Worm (Caenorhabditis elegans) whole organism, L2 larva: ENCODE measurements around the gene F17C11.11.

ENCODE experiments used
- R02D3.7 ChIP-seq: fragments of 150-350 bp; optimal IDR thresholded peaks from 2 replicates; lab custom pipeline; 2014; ENCODE audit warnings: missing biosample characterization, missing genetic modification characterization
- alr-1 ChIP-seq: fragments of 150-350 bp; optimal IDR thresholded peaks from 2 replicates; lab custom pipeline; 2014; ENCODE audit warnings: missing biosample characterization, missing genetic modification characterization
- aly-2 ChIP-seq: fragments of 150-350 bp; optimal IDR thresholded peaks from 2 replicates; lab custom pipeline; 2014; ENCODE audit warnings: missing biosample characterization, missing genetic modification characterization
- ama-1 ChIP-seq: fragments of 150-350 bp; optimal IDR thresholded peaks from 2 replicates; lab custom pipeline; 2018; ENCODE audit warnings: inconsistent platforms
- blmp-1 ChIP-seq: sonication (generic microtip); optimal IDR thresholded peaks from 2 replicates; lab custom pipeline; 2017; ENCODE audit warnings: missing genetic modification characterization, mild to moderate bottlenecking, missing compliant biosample characterization, antibody characterized with exemption, moderate library complexity; ENCODE audit not compliant: insufficient read depth
- ceh-16 ChIP-seq: fragments of 150-350 bp; optimal IDR thresholded peaks from 2 replicates; lab custom pipeline; 2014; ENCODE audit warnings: missing biosample characterization, missing genetic modification characterization
- ceh-82 ChIP-seq: fragments of 150-350 bp; optimal IDR thresholded peaks from 2 replicates; lab custom pipeline; 2014; ENCODE audit warnings: missing biosample characterization, missing genetic modification characterization
- crh-2 ChIP-seq: sonication (generic microtip); optimal IDR thresholded peaks from 2 replicates; lab custom pipeline; 2017; ENCODE audit warnings: missing biosample characterization, missing genetic modification characterization
- dmd-4 ChIP-seq: sonication (generic microtip); optimal IDR thresholded peaks from 2 replicates; lab custom pipeline; 2017; ENCODE audit warnings: missing biosample characterization, missing genetic modification characterization
- egl-27 ChIP-seq: sonication (generic microtip); optimal IDR thresholded peaks from 3 replicates; lab custom pipeline; 2017; ENCODE audit warnings: missing biosample characterization, missing genetic modification reagents, missing genetic modification characterization
- elt-3 ChIP-seq: sonication (generic microtip); optimal IDR thresholded peaks from 2 replicates; lab custom pipeline; 2017; ENCODE audit warnings: missing biosample characterization, missing genetic modification characterization
- fos-1 ChIP-seq: fragments of 150-350 bp; optimal IDR thresholded peaks from 2 replicates; lab custom pipeline; 2014; ENCODE audit warnings: missing biosample characterization, missing genetic modification characterization
- gmeb-1 ChIP-seq: fragments of 150-350 bp; optimal IDR thresholded peaks from 2 replicates; lab custom pipeline; 2014; ENCODE audit warnings: missing biosample characterization, missing genetic modification characterization
- lin-13 ChIP-seq: fragments of 150-350 bp; optimal IDR thresholded peaks from 2 replicates; lab custom pipeline; 2014; ENCODE audit warnings: missing biosample characterization, missing genetic modification reagents, missing genetic modification characterization
- lin-39 ChIP-seq: fragments of 150-350 bp; optimal IDR thresholded peaks from 2 replicates; lab custom pipeline; 2014; ENCODE audit warnings: missing biosample characterization, missing genetic modification reagents, missing genetic modification characterization
- lsy-2 ChIP-seq, 2 experiments: fragments of 150-350 bp in 1 of 2; sonication (generic microtip) in 1 of 2; optimal IDR thresholded peaks; 2 replicates each; lab custom pipeline; 2014 to 2017; ENCODE audit warnings: missing biosample characterization in 2 of 2, missing genetic modification characterization in 2 of 2
- mab-5 ChIP-seq: fragments of 150-350 bp; optimal IDR thresholded peaks from 2 replicates; lab custom pipeline; 2014; ENCODE audit warnings: missing biosample characterization, missing genetic modification characterization
- mbf-1 ChIP-seq: sonication (generic microtip); optimal IDR thresholded peaks from 2 replicates; lab custom pipeline; 2017; ENCODE audit warnings: missing biosample characterization, missing genetic modification characterization
- mdl-1 ChIP-seq, 2 experiments: fragments of 150-350 bp in 1 of 2; sonication (generic microtip) in 1 of 2; optimal IDR thresholded peaks; 2 replicates each; lab custom pipeline; 2017; ENCODE audit warnings: missing biosample characterization in 2 of 2, missing genetic modification characterization in 2 of 2
- nhr-10 ChIP-seq: sonication (generic microtip); optimal IDR thresholded peaks from 2 replicates; lab custom pipeline; 2017; ENCODE audit warnings: missing biosample characterization, missing genetic modification characterization
- nhr-11 ChIP-seq: fragments of 150-350 bp; optimal IDR thresholded peaks from 2 replicates; lab custom pipeline; 2014; ENCODE audit warnings: missing biosample characterization, missing genetic modification characterization
- nhr-12 ChIP-seq: fragments of 150-350 bp; optimal IDR thresholded peaks from 2 replicates; lab custom pipeline; 2014; ENCODE audit warnings: missing biosample characterization, missing genetic modification characterization
- nhr-129 ChIP-seq: fragments of 150-350 bp; optimal IDR thresholded peaks from 2 replicates; lab custom pipeline; 2014; ENCODE audit warnings: missing biosample characterization, missing genetic modification characterization
- nhr-21 ChIP-seq: fragments of 150-350 bp; optimal IDR thresholded peaks from 2 replicates; lab custom pipeline; 2014; ENCODE audit warnings: missing biosample characterization, missing genetic modification characterization
- nhr-23 ChIP-seq: fragments of 150-350 bp; optimal IDR thresholded peaks from 2 replicates; lab custom pipeline; 2014; ENCODE audit warnings: missing biosample characterization, missing genetic modification reagents, missing genetic modification characterization
- nhr-237 ChIP-seq: fragments of 150-350 bp; optimal IDR thresholded peaks from 2 replicates; lab custom pipeline; 2014; ENCODE audit warnings: missing biosample characterization, missing genetic modification characterization
- nhr-25 ChIP-seq: fragments of 150-350 bp; sonication (generic microtip); optimal IDR thresholded peaks from 3 replicates; lab custom pipeline; 2014; ENCODE audit warnings: missing biosample characterization, missing genetic modification characterization
- nhr-6 ChIP-seq: fragments of 150-350 bp; optimal IDR thresholded peaks from 2 replicates; lab custom pipeline; 2014; ENCODE audit warnings: missing biosample characterization, missing genetic modification characterization
- nhr-77 ChIP-seq: fragments of 150-350 bp; optimal IDR thresholded peaks from 2 replicates; lab custom pipeline; 2014; ENCODE audit warnings: missing biosample characterization, missing genetic modification characterization
- peb-1 ChIP-seq: fragments of 150-350 bp; optimal IDR thresholded peaks from 2 replicates; lab custom pipeline; 2014; ENCODE audit warnings: missing biosample characterization, missing genetic modification characterization
- sem-4 ChIP-seq: fragments of 150-350 bp; optimal IDR thresholded peaks from 2 replicates; lab custom pipeline; 2014; ENCODE audit warnings: missing biosample characterization, missing genetic modification reagents, missing genetic modification characterization
- skn-1 ChIP-seq: sonication (generic microtip); optimal IDR thresholded peaks from 2 replicates; lab custom pipeline; 2017; ENCODE audit warnings: missing biosample characterization, missing genetic modification characterization
- sma-3 ChIP-seq: sonication (generic microtip); optimal IDR thresholded peaks from 2 replicates; lab custom pipeline; 2016; ENCODE audit warnings: missing genetic modification reagents, missing genetic modification characterization, missing compliant biosample characterization
- sma-9 ChIP-seq, 2 experiments: fragments of 150-350 bp in 1 of 2; sonication (generic microtip) in 1 of 2; optimal IDR thresholded peaks; 2 replicates each; lab custom pipeline; 2014 to 2016; ENCODE audit warnings: missing genetic modification characterization in 2 of 2, mild to moderate bottlenecking in 1 of 2, missing biosample characterization in 1 of 2, missing compliant biosample characterization in 1 of 2, missing genetic modification reagents in 1 of 2, moderate library complexity in 1 of 2
- snpc-4 ChIP-seq: fragments of 150-350 bp; optimal IDR thresholded peaks from 2 replicates; lab custom pipeline; 2014; ENCODE audit warnings: missing biosample characterization, missing genetic modification characterization
- unc-39 ChIP-seq: fragments of 150-350 bp; optimal IDR thresholded peaks from 2 replicates; lab custom pipeline; 2014; ENCODE audit warnings: missing biosample characterization, missing genetic modification characterization
- unc-55 ChIP-seq: fragments of 150-350 bp; sonication (generic microtip); optimal IDR thresholded peaks from 3 replicates; lab custom pipeline; 2014; ENCODE audit warnings: missing biosample characterization, missing genetic modification reagents, missing genetic modification characterization
- unc-62 ChIP-seq: fragments of 150-350 bp; optimal IDR thresholded peaks from 2 replicates; lab custom pipeline; 2014; ENCODE audit warnings: missing biosample characterization, missing genetic modification reagents, missing genetic modification characterization
- zag-1 ChIP-seq: fragments of 150-350 bp; optimal IDR thresholded peaks from 2 replicates; lab custom pipeline; 2014; ENCODE audit warnings: missing biosample characterization, missing genetic modification characterization
- ztf-1 ChIP-seq: fragments of 200-800 bp; sonication (Bioruptor generic); conservative IDR thresholded peaks from 2 replicates; pipeline ENCODE4 v1.3.6; 2022; ENCODE audit warnings: missing genetic modification characterization, missing compliant biosample characterization
- ztf-4 ChIP-seq: fragments of 150-350 bp; optimal IDR thresholded peaks from 2 replicates; lab custom pipeline; 2014; ENCODE audit warnings: missing biosample characterization, missing genetic modification characterization

Gene F17C11.11

ce11 chrV:10903748-10904147 lies 34.9 kb downstream of the F17C11.11 start, which contains the start of gene F32D8.15:
TSS of gene F32D8.15 (plus strand) at chrV:10904048.
- no peak for TF ChIP-seq zag-1
- no peak for TF ChIP-seq crh-2 (tag; lab: Kevin White, UChicago)
- no peak for TF ChIP-seq gmeb-1 (tag; lab: Kevin White, UChicago)
- no peak for TF ChIP-seq lin-13
- no peak for TF ChIP-seq unc-62 (GFP tag; lab: Kevin White, UChicago)
- TF ChIP-seq ztf-1 (GFP tag; lab: Robert Waterston, UW): no peak
- TF ChIP-seq R02D3.7 (tag; lab: Kevin White, UChicago): no peak
- no peak for TF ChIP-seq ama-1 (lab: Kevin White, UChicago)
- no peak for TF ChIP-seq nhr-6 (tag; lab: Kevin White, UChicago)
- no peak for TF ChIP-seq fos-1 (tag; lab: Kevin White, UChicago)
- TF ChIP-seq dmd-4 (tag; lab: Kevin White, UChicago): no peak
- no peak for TF ChIP-seq nhr-10
- no peak for TF ChIP-seq mdl-1 (tag; optimal IDR thresholded peaks at IDR 0.05; lab: Kevin White, UChicago)
- TF ChIP-seq lsy-2 (tag; optimal IDR thresholded peaks at IDR 0.05; lab: Kevin White, UChicago): no peak
- TF ChIP-seq mab-5 (tag; lab: Kevin White, UChicago): no peak
- no peak for TF ChIP-seq sma-9 (GFP tag; optimal IDR thresholded peaks at IDR 0.05; lab: Kevin White, UChicago)
- TF ChIP-seq sma-9 (tag; optimal IDR thresholded peaks at IDR 0.05; lab: Kevin White, UChicago): no peak

- TF ChIP-seq ztf-1 (GFP tag; lab: Robert Waterston, UW): no peak
- no peak for TF ChIP-seq sem-4 (tag; lab: Kevin White, UChicago)
- TF ChIP-seq nhr-237 (tag; lab: Kevin White, UChicago): no peak
- no peak for TF ChIP-seq nhr-23 (tag; lab: Kevin White, UChicago)
- no peak for TF ChIP-seq sma-9 (GFP tag; optimal IDR thresholded peaks at IDR 0.05; lab: Kevin White, UChicago)
- no peak for TF ChIP-seq sma-9 (tag; optimal IDR thresholded peaks at IDR 0.05; lab: Kevin White, UChicago)
- TF ChIP-seq nhr-10: no peak
- TF ChIP-seq lin-13: no peak
- TF ChIP-seq mbf-1 (tag; lab: Kevin White, UChicago): no peak
- no peak for TF ChIP-seq elt-3 (tag; lab: Kevin White, UChicago)
- TF ChIP-seq snpc-4 (tag; lab: Kevin White, UChicago): no peak
- no peak for TF ChIP-seq nhr-77 (tag; lab: Kevin White, UChicago)
- no peak for TF ChIP-seq R02D3.7 (tag; lab: Kevin White, UChicago)
- no peak for TF ChIP-seq alr-1
- TF ChIP-seq unc-39: no peak
- no peak for TF ChIP-seq fos-1 (tag; lab: Kevin White, UChicago)
- no peak for TF ChIP-seq dmd-4 (tag; lab: Kevin White, UChicago)
- TF ChIP-seq nhr-129: no peak
- TF ChIP-seq nhr-6 (tag; lab: Kevin White, UChicago): no peak
Observed at ce11 chrV:10902682-10903081, 35.9 kb downstream of the F17C11.11 start, which contains the start of gene F32D8.8. TSS of gene F32D8.8 (minus strand) at chrV:10902782.

ce11 chrV:10901125-10901524 lies 37.5 kb downstream of the F17C11.11 start, which contains the start of gene spp-16:
TSS of gene spp-16 (minus strand) at chrV:10901303.
- no peak for TF ChIP-seq unc-55 (GFP tag; lab: Kevin White, UChicago)
- TF ChIP-seq fos-1 (tag; lab: Kevin White, UChicago): peak; percentile 37

ce11 chrV:10898629-10899028 lies 40.0 kb downstream of the F17C11.11 start:
- TF ChIP-seq ceh-16 (peak; percentile 24), egl-27 (tag; lab: Kevin White, UChicago) (no peak), nhr-25 (tag; lab: Kevin White, UChicago) (peak; percentile 34)

ce11 chrV:10898107-10898506 lies 40.5 kb downstream of the F17C11.11 start, which contains the start of gene F32D8.7:
TSS of gene F32D8.7 (plus strand) at chrV:10898435.
- no peak for TF ChIP-seq lin-39 (tag; lab: Kevin White, UChicago)
- no peak for TF ChIP-seq fos-1 (tag; lab: Kevin White, UChicago)
- no peak for TF ChIP-seq ztf-4 (tag; lab: Kevin White, UChicago)

- TF ChIP-seq mab-5 (tag; lab: Kevin White, UChicago): peak; percentile 97
- TF ChIP-seq nhr-10: peak; percentile 79
- TF ChIP-seq mdl-1 (tag; optimal IDR thresholded peaks at IDR 0.05; lab: Kevin White, UChicago): peak; percentile 74 to 90
- TF ChIP-seq sma-3 (GFP tag; lab: Kevin White, UChicago): peak; percentile 99
- TF ChIP-seq nhr-21 (tag; lab: Kevin White, UChicago): peak; percentile 99
- TF ChIP-seq blmp-1 (tag; lab: Kevin White, UChicago): peak; percentile 92
- TF ChIP-seq aly-2 (tag; lab: Kevin White, UChicago): peak; percentile 19
- TF ChIP-seq ama-1 (lab: Kevin White, UChicago): peak; percentile 80
- peak; percentile 100 for TF ChIP-seq unc-55 (GFP tag; lab: Kevin White, UChicago)
- TF ChIP-seq sma-9 (GFP tag; optimal IDR thresholded peaks at IDR 0.05; lab: Kevin White, UChicago): peak; percentile 100
- no peak for TF ChIP-seq sma-9 (tag; optimal IDR thresholded peaks at IDR 0.05; lab: Kevin White, UChicago)
- peak; percentile 93 for TF ChIP-seq ceh-82
- TF ChIP-seq ztf-1 (GFP tag; lab: Robert Waterston, UW): no peak
- TF ChIP-seq unc-62 (GFP tag; lab: Kevin White, UChicago): peak; percentile 95
- peak; percentile 80 for TF ChIP-seq skn-1 (tag; lab: Kevin White, UChicago)
- peak; percentile 89 for TF ChIP-seq snpc-4 (tag; lab: Kevin White, UChicago)
- TF ChIP-seq peb-1 (tag; lab: Kevin White, UChicago): peak; percentile 40
- peak; percentile 95 to 98 for TF ChIP-seq lsy-2 (tag; optimal IDR thresholded peaks at IDR 0.05; lab: Kevin White, UChicago)
- peak; percentile 79 for TF ChIP-seq nhr-11 (tag; lab: Kevin White, UChicago)
- peak; percentile 79 for TF ChIP-seq nhr-12 (tag; lab: Kevin White, UChicago)
Observed at ce11 chrV:10897172-10897571, 41.4 kb downstream of the F17C11.11 start.
